Worm (Caenorhabditis elegans) whole organism, L1 larva: ENCODE measurements around the gene kbp-4.

Experiments used
- ceh-63 ChIP-seq: fragments of 200-800 bp; sonication (Bioruptor generic); optimal IDR thresholded peaks from 2 replicates; lab custom pipeline; 2018; ENCODE audit warnings: mild to moderate bottlenecking, missing genetic modification characterization, missing compliant biosample characterization
- dpl-1 ChIP-seq, 3 experiments: fragments of 150-350 bp in 2 of 3; sonication (generic microtip) in 1 of 3; optimal IDR thresholded peaks; 2 replicates each; lab custom pipeline; 2014 to 2017; ENCODE audit warnings: missing biosample characterization in 3 of 3, missing genetic modification characterization in 3 of 3, missing genetic modification reagents in 3 of 3
- hpl-2 ChIP-seq: fragments of 150-350 bp; optimal IDR thresholded peaks from 2 replicates; lab custom pipeline; 2014; ENCODE audit warnings: missing biosample characterization, missing genetic modification reagents, missing genetic modification characterization
- lin-14 ChIP-seq: fragments of 200-800 bp; sonication (Bioruptor generic); optimal IDR thresholded peaks from 2 replicates; lab custom pipeline; 2018; ENCODE audit warnings: mild to moderate bottlenecking, missing genetic modification characterization, moderate library complexity, missing compliant biosample characterization
- lin-35 ChIP-seq, 2 experiments: fragments of 150-350 bp; optimal IDR thresholded peaks; 2 replicates each; lab custom pipeline; 2014; ENCODE audit warnings: missing biosample characterization in 2 of 2, missing genetic modification characterization in 2 of 2, missing genetic modification reagents in 2 of 2
- lin-39 ChIP-seq: fragments of 150-350 bp; optimal IDR thresholded peaks from 2 replicates; lab custom pipeline; 2014; ENCODE audit warnings: missing biosample characterization, missing genetic modification reagents, missing genetic modification characterization
- mep-1 ChIP-seq: fragments of 150-350 bp; optimal IDR thresholded peaks from 2 replicates; lab custom pipeline; 2014; ENCODE audit warnings: missing biosample characterization, missing genetic modification characterization
- nhr-77 ChIP-seq: fragments of 150-350 bp; optimal IDR thresholded peaks from 2 replicates; lab custom pipeline; 2014; ENCODE audit warnings: missing biosample characterization, missing genetic modification characterization
- pag-3 ChIP-seq: sonication (generic microtip); optimal IDR thresholded peaks from 2 replicates; lab custom pipeline; 2017; ENCODE audit warnings: missing genetic modification characterization, mild to moderate bottlenecking, missing compliant biosample characterization, antibody characterized with exemption, borderline replicate concordance; ENCODE audit not compliant: insufficient read depth

DNA sequence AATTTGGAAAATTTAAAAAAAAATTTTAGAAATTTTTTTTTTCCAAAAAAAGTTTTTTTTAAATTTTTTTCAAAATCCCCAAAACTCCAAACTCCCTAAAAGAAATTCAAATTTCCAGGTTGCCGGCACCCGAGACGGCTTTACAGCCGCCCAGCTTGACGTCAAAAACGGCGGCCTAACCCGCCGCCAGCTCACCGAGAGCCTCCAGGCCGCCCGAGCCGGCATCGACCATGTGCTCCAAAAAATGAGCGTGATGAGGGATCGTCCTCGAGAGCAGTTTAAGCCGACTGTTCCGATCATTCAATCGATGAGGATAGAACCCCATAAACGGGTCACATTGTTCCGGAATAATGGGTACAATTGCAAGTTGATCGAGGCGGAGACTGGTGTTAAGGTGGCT is 36.9 kb upstream of the kbp-4 start:
- TF ChIP-seq lin-35 (GFP tag; optimal IDR thresholded peaks at IDR 0.05; lab: Kevin White, UChicago) (no peak), lin-39 (tag; lab: Kevin White, UChicago) (no peak), ceh-63 (no peak), pag-3 (tag; lab: Kevin White, UChicago) (no peak), mep-1 (tag; lab: Kevin White, UChicago) (no peak), hpl-2 (GFP tag; lab: Kevin White, UChicago) (no peak), lin-14 (no peak), nhr-77 (tag; lab: Kevin White, UChicago) (no peak), dpl-1 (GFP tag; optimal IDR thresholded peaks at IDR 0.05; lab: Kevin White, UChicago) (no peak)
